Worm (Caenorhabditis elegans): Measurements from ENCODE around the gene T22F7.4.

The T22F7.4 gene

ce11 chrIII:549231-549630 is 22.5 kb upstream of the T22F7.4 start:
- TF ChIP-seq hmg-4 (GFP tag; optimal IDR thresholded peaks at IDR 0.05): no peak
- TF ChIP-seq flt-1 (GFP tag; IDR thresholded peaks at IDR 0.05): no peak
- TF ChIP-seq tbx-11 (GFP tag; IDR thresholded peaks at IDR 0.05): no peak
- no peak for TF ChIP-seq B0310.2 (tag; optimal IDR thresholded peaks at IDR 0.05)
- TF ChIP-seq tbx-37 (GFP tag; conservative IDR thresholded peaks at IDR 0.05): no peak
- no peak for TF ChIP-seq scrt-1 (GFP tag; IDR thresholded peaks at IDR 0.05)
- TF ChIP-seq tra-4 (tag; optimal IDR thresholded peaks at IDR 0.05): no peak
- no peak for TF ChIP-seq aly-1 (tag; optimal IDR thresholded peaks at IDR 0.05)

- TF ChIP-seq ama-1 (optimal IDR thresholded peaks at IDR 0.05) (no peak), B0310.2 (tag; optimal IDR thresholded peaks at IDR 0.05) (no peak), flt-1 (GFP tag; IDR thresholded peaks at IDR 0.05) (no peak), aly-1 (tag; optimal IDR thresholded peaks at IDR 0.05) (no peak), hmg-4 (GFP tag; optimal IDR thresholded peaks at IDR 0.05) (no peak), ets-7 (tag; optimal IDR thresholded peaks at IDR 0.05) (no peak), scrt-1 (GFP tag; IDR thresholded peaks at IDR 0.05) (no peak), hmbx-1 (tag; optimal IDR thresholded peaks at IDR 0.05) (no peak)
These were observed 21.0 kb upstream of the T22F7.4 start for ce11 chrIII:547709-548108.

- TF ChIP-seq ceh-13 (GFP tag; optimal IDR thresholded peaks at IDR 0.05): no peak
- TF ChIP-seq B0310.2 (tag; optimal IDR thresholded peaks at IDR 0.05): no peak
- TF ChIP-seq sea-1 (GFP tag; conservative IDR thresholded peaks at IDR 0.05): no peak
- no peak for TF ChIP-seq hnd-1 (tag; optimal IDR thresholded peaks at IDR 0.05)
- TF ChIP-seq tbx-11 (GFP tag; IDR thresholded peaks at IDR 0.05): no peak
- no peak for TF ChIP-seq tbx-37 (GFP tag; conservative IDR thresholded peaks at IDR 0.05)
- no peak for TF ChIP-seq hmg-4 (GFP tag; optimal IDR thresholded peaks at IDR 0.05)
- TF ChIP-seq ama-1 (optimal IDR thresholded peaks at IDR 0.05): no peak
- TF ChIP-seq ets-7 (tag; optimal IDR thresholded peaks at IDR 0.05): no peak
- no peak for TF ChIP-seq flt-1 (GFP tag; IDR thresholded peaks at IDR 0.05)
- no peak for TF ChIP-seq pes-1 (GFP tag; IDR thresholded peaks at IDR 0.05)
- no peak for TF ChIP-seq F13C5.2 (tag; optimal IDR thresholded peaks at IDR 0.05)
- no peak for TF ChIP-seq tra-4 (tag; optimal IDR thresholded peaks at IDR 0.05)
These were observed 15.0 kb upstream of the T22F7.4 start, which contains the start of gene T22F7.1 for ce11 chrIII:541766-542165. TSS of gene T22F7.1 (plus strand) at chrIII:542066.

DNA sequence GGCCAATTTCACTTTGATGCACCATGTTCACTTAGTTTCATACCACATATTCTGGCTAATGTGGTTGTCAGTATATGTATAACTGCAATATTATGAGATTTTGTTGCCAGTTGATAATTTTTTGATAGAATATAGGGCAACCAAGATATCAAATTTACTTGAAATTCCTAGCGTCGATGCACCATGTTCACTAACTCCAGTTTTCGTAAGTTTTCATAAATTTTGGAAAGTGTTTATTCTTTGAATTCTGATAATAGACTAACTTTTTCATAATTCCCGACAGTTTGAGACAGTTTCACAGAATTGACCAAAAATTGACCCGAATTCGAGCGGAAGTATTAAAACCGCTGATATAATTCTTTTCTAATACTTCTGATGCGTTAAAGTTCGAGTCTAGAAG is 10.3 kb upstream of the T22F7.4 start:
- TF ChIP-seq ceh-13 (GFP tag; optimal IDR thresholded peaks at IDR 0.05) (no peak), ceh-36 (tag; optimal IDR thresholded peaks at IDR 0.05) (no peak), hnd-1 (tag; optimal IDR thresholded peaks at IDR 0.05) (no peak), pes-1 (GFP tag; IDR thresholded peaks at IDR 0.05) (no peak), B0310.2 (tag; optimal IDR thresholded peaks at IDR 0.05) (no peak)

DNA sequence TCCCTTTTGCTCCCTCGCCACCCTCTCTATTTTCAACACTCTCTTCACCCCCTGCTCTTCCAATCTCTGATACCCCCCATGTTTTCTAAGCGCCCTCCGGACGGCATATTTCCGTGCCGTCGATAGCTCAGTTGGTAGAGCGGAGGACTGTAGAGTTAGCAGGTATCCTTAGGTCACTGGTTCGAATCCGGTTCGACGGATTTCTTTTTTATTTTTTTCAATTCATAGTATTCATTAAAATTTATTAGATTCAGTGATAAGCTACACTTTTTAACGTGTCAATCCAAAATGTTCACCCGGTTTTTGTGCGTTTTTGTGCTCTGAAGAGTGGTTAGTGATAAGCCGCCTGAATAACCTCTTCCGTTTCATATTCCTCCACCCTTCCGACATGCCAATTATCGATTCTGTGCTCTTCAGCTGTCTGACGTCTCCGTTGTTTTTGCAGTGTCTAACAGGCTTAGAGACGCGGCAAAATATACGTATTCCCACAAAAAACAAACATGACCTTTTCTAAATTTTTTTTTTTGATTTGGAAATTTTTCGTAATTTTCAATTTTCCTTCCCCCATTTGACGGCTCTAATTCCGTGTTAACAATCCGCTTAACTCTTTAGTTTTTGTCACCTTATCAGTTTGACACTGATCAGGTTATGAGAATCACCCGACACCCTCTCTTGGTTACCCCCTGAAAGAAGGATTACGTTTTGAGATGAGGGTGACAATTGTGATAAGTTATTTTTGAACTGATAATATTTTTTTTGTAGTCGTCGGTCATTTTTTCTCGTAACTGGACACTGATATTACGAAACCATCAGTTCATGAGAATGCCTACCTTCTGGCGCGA is 8.8 kb upstream of the T22F7.4 start:
- no peak for TF ChIP-seq aly-1 (tag; optimal IDR thresholded peaks at IDR 0.05)
- no peak for TF ChIP-seq ama-1 (optimal IDR thresholded peaks at IDR 0.05)
- peak; percentile 76; the same call in 1 of the 2 replicates for TF ChIP-seq sea-1 (GFP tag; conservative IDR thresholded peaks at IDR 0.05)
- peak; percentile 79 for TF ChIP-seq tbx-37 (GFP tag; conservative IDR thresholded peaks at IDR 0.05)
- peak; percentile 27 for TF ChIP-seq ets-7 (tag; optimal IDR thresholded peaks at IDR 0.05)
- peak; percentile 83 for TF ChIP-seq F13C5.2 (tag; optimal IDR thresholded peaks at IDR 0.05)
- TF ChIP-seq ceh-36 (tag; optimal IDR thresholded peaks at IDR 0.05): peak; percentile 77
- TF ChIP-seq scrt-1 (GFP tag; IDR thresholded peaks at IDR 0.05): peak; percentile 84
- peak; percentile 83 for TF ChIP-seq tbx-11 (GFP tag; IDR thresholded peaks at IDR 0.05)
- TF ChIP-seq flt-1 (GFP tag; IDR thresholded peaks at IDR 0.05): peak; percentile 89
- TF ChIP-seq ceh-13 (GFP tag; optimal IDR thresholded peaks at IDR 0.05): peak; percentile 68
- TF ChIP-seq pes-1 (GFP tag; IDR thresholded peaks at IDR 0.05): peak; percentile 89
- TF ChIP-seq hnd-1 (tag; optimal IDR thresholded peaks at IDR 0.05): peak; percentile 55
- peak; percentile 17 for TF ChIP-seq tra-4 (tag; optimal IDR thresholded peaks at IDR 0.05)
- TF ChIP-seq hmbx-1 (tag; optimal IDR thresholded peaks at IDR 0.05): no peak
- peak; percentile 71 for TF ChIP-seq hmg-4 (GFP tag; optimal IDR thresholded peaks at IDR 0.05)
- peak; percentile 56 for TF ChIP-seq B0310.2 (tag; optimal IDR thresholded peaks at IDR 0.05)

DNA sequence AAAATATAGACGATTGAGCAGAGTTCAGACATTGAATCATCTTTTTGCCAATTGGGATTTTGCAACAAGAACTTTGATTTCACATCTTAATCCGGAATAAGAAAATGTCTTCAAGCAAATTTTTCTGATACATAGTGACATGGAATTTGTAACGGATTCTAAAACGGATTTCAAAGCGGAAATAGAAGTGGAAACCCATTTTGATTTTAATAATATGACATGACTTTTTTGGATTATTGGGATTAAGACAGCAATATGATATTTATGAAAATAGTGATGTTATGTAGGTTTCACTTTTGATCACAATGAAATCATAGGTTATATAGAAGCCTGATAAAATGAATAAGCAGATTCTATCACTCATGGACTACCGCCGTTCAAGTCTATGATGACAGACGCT is 5.4 kb upstream of the T22F7.4 start:
- TF ChIP-seq tbx-11 (GFP tag; IDR thresholded peaks at IDR 0.05) (no peak), aly-1 (tag; optimal IDR thresholded peaks at IDR 0.05) (no peak), B0310.2 (tag; optimal IDR thresholded peaks at IDR 0.05) (no peak), ets-7 (tag; optimal IDR thresholded peaks at IDR 0.05) (no peak)

DNA sequence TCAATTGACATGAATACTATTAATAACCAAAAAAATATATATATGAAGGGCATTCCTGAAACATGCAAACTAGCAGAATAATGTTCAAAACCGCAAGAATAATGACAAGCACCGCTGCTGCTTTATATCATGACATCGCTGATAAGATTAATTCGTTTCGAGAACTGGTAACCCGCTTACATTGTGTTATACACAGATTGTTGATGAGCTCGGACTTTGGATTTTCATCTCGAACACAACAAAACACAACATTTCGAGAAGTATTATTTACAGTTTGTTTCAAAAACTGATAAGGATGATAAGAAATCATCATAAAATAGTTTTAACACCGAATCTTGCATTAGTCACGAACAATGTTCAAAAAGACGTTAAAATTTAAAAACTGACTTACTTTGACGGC is 4.2 kb upstream of the T22F7.4 start:
- TF ChIP-seq scrt-1 (GFP tag; IDR thresholded peaks at IDR 0.05): no peak
- TF ChIP-seq ceh-13 (GFP tag; optimal IDR thresholded peaks at IDR 0.05): no peak
- no peak for TF ChIP-seq ama-1 (optimal IDR thresholded peaks at IDR 0.05)
- TF ChIP-seq F13C5.2 (tag; optimal IDR thresholded peaks at IDR 0.05): no peak
- no peak for TF ChIP-seq flt-1 (GFP tag; IDR thresholded peaks at IDR 0.05)
- TF ChIP-seq hnd-1 (tag; optimal IDR thresholded peaks at IDR 0.05): no peak
- TF ChIP-seq pes-1 (GFP tag; IDR thresholded peaks at IDR 0.05): no peak
- no peak for TF ChIP-seq sea-1 (GFP tag; conservative IDR thresholded peaks at IDR 0.05)
- no peak for TF ChIP-seq hmg-4 (GFP tag; optimal IDR thresholded peaks at IDR 0.05)
- no peak for TF ChIP-seq ets-7 (tag; optimal IDR thresholded peaks at IDR 0.05)
- no peak for TF ChIP-seq B0310.2 (tag; optimal IDR thresholded peaks at IDR 0.05)
- no peak for TF ChIP-seq aly-1 (tag; optimal IDR thresholded peaks at IDR 0.05)
- no peak for TF ChIP-seq ceh-36 (tag; optimal IDR thresholded peaks at IDR 0.05)

ce11 chrIII:523944-524343 is 2.8 kb downstream of the T22F7.4 start, which contains the start of gene T22F7.3:
TSS of gene T22F7.3 (minus strand) at chrIII:524044.
- TF ChIP-seq tbx-11 (GFP tag; IDR thresholded peaks at IDR 0.05): no peak
- TF ChIP-seq hmbx-1 (tag; optimal IDR thresholded peaks at IDR 0.05): no peak
- TF ChIP-seq ets-7 (tag; optimal IDR thresholded peaks at IDR 0.05): no peak
- no peak for TF ChIP-seq flt-1 (GFP tag; IDR thresholded peaks at IDR 0.05)
- TF ChIP-seq ceh-36 (tag; optimal IDR thresholded peaks at IDR 0.05): no peak
- no peak for TF ChIP-seq B0310.2 (tag; optimal IDR thresholded peaks at IDR 0.05)
- no peak for TF ChIP-seq tbx-37 (GFP tag; conservative IDR thresholded peaks at IDR 0.05)
- TF ChIP-seq hnd-1 (tag; optimal IDR thresholded peaks at IDR 0.05): no peak
- no peak for TF ChIP-seq ama-1 (optimal IDR thresholded peaks at IDR 0.05)
- TF ChIP-seq F13C5.2 (tag; optimal IDR thresholded peaks at IDR 0.05): no peak
- no peak for TF ChIP-seq ceh-13 (GFP tag; optimal IDR thresholded peaks at IDR 0.05)
- no peak for TF ChIP-seq sea-1 (GFP tag; conservative IDR thresholded peaks at IDR 0.05)
- TF ChIP-seq hmg-4 (GFP tag; optimal IDR thresholded peaks at IDR 0.05): no peak
- no peak for TF ChIP-seq tra-4 (tag; optimal IDR thresholded peaks at IDR 0.05)

All from whole organism, early embryonic.